Worm (Caenorhabditis elegans): Measurements from ENCODE around the gene grd-10.
"Not testable (repeated sequence)": the region's sequence is repeated elsewhere in the genome, so short reads cannot be mapped to it uniquely, and the experiment has no call there.

grd-10 gene

DNA sequence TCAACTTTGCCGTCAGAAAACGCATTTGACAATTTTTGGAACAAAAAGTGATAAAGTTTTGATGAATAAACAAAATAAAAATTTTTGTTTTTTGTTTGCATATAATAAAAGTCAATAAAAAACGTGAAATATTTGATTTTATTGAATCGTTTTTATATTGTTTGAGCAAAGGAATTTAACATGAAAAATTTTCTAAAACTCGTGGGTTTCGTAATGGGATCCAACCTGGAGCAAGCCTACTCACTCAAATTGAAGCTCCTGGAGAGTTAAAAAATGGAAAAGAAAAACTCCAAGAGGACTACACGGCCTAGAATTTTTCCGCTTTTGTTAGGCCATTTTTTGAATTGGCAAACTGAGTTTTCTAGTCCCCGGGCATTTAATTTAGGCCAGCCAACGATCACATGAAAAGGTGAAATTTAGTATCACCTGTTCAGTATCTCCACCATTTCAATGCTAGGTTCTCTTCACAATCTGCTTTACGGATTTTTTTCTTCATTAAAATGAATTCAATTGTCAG is 12.4 kb upstream of the grd-10 start, which contains the start of the genes C04C3.9 and srz-60:
C04C3.9 (minus strand) TSS at position 101 of the 517 bp plus-strand sequence.
srz-60 (plus strand) TSS at position 467 of the 517 bp plus-strand sequence.
- TF ChIP-seq nhr-12 (tag; optimal IDR thresholded peaks at IDR 0.05), result no peak
- TF ChIP-seq nhr-129 (tag; optimal IDR thresholded peaks at IDR 0.05), result no peak
- TF ChIP-seq peb-1 (tag; optimal IDR thresholded peaks at IDR 0.05), result no peak
- TF ChIP-seq dmd-4 (tag; optimal IDR thresholded peaks at IDR 0.05), result no peak
- no peak for TF ChIP-seq lsy-2 (tag; optimal IDR thresholded peaks at IDR 0.05)
- no peak for TF ChIP-seq mbf-1 (tag; optimal IDR thresholded peaks at IDR 0.05)
- no peak for TF ChIP-seq blmp-1 (tag; optimal IDR thresholded peaks at IDR 0.05; ENCODE audit: insufficient read depth)
- TF ChIP-seq crh-2 (tag; optimal IDR thresholded peaks at IDR 0.05), result no peak
- no peak for TF ChIP-seq nhr-6 (tag; optimal IDR thresholded peaks at IDR 0.05)
- no peak for TF ChIP-seq nhr-25 (tag; optimal IDR thresholded peaks at IDR 0.05)
- TF ChIP-seq sma-9 (GFP tag; optimal IDR thresholded peaks at IDR 0.05), result no peak
- TF ChIP-seq sma-9 (tag; optimal IDR thresholded peaks at IDR 0.05), result no peak
- no peak for TF ChIP-seq ztf-4 (tag; optimal IDR thresholded peaks at IDR 0.05)
- no peak for TF ChIP-seq nhr-77 (tag; optimal IDR thresholded peaks at IDR 0.05)

- TF ChIP-seq zag-1 (tag; optimal IDR thresholded peaks at IDR 0.05); crh-2 (tag; optimal IDR thresholded peaks at IDR 0.05); unc-55 (GFP tag; optimal IDR thresholded peaks at IDR 0.05): not testable (repeated sequence)
These were observed 7.5 kb upstream of the grd-10 start, which contains the start of gene C04C3.7 for ce11 chrIV:3433387-3433786. Gene C04C3.7, minus strand, starts transcription at chrIV:3433487.

- TF ChIP-seq nhr-10 (tag; optimal IDR thresholded peaks at IDR 0.05), result no peak
- no peak for TF ChIP-seq nhr-6 (tag; optimal IDR thresholded peaks at IDR 0.05)
- TF ChIP-seq nhr-23 (tag; optimal IDR thresholded peaks at IDR 0.05), result no peak
These were observed 4.8 kb upstream of the grd-10 start, which contains the start of gene srz-32 for ce11 chrIV:3436021-3436420. Gene srz-32, plus strand, starts transcription at chrIV:3436321.

- TF ChIP-seq lsy-2 (tag; optimal IDR thresholded peaks at IDR 0.05) (no peak), ama-1 (optimal IDR thresholded peaks at IDR 0.05) (no peak), blmp-1 (tag; optimal IDR thresholded peaks at IDR 0.05; ENCODE audit: insufficient read depth) (no peak), sma-9 (GFP tag; optimal IDR thresholded peaks at IDR 0.05) (peak; percentile 36), sma-9 (tag; optimal IDR thresholded peaks at IDR 0.05) (no peak), Y55F3AM.14 (GFP tag; optimal IDR thresholded peaks at IDR 0.05) (no peak), R02D3.7 (tag; optimal IDR thresholded peaks at IDR 0.05) (no peak), ceh-16 (tag; optimal IDR thresholded peaks at IDR 0.05) (peak; percentile 85), elt-1 (tag; optimal IDR thresholded peaks at IDR 0.05) (peak; percentile 70), nhr-23 (tag; optimal IDR thresholded peaks at IDR 0.05) (peak; percentile 60), fos-1 (tag; optimal IDR thresholded peaks at IDR 0.05) (no peak), nhr-25 (tag; optimal IDR thresholded peaks at IDR 0.05) (peak; percentile 32)
These were observed 2.8 kb upstream of the grd-10 start, which contains the start of gene grd-13 for ce11 chrIV:3438022-3438421. Gene grd-13, plus strand, starts transcription at chrIV:3438312.

DNA sequence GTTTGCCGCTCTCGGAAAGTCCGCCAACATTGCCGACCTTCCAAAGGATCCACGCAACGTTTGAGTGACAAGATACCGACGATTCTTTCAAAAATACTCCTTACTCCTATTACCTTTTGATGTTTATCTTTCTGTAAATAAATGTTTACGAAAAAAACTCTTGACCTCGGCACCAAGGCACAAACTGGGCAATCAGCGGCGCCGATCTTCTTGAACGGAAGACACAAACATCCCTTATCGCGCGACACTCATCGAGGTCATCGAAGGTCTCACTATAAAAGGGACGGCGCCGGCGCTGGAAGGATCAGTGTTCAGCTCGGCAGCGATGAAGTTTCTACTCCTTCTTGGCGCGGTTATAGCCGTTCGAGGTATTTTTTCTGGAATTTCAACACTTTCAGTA is 1.5 kb upstream of the grd-10 start, which contains the start of gene grd-3:
grd-3 (plus strand) TSS at position 302 of the 400 bp plus-strand sequence.
- TF ChIP-seq ama-1 (optimal IDR thresholded peaks at IDR 0.05) (no peak), peb-1 (tag; optimal IDR thresholded peaks at IDR 0.05) (no peak), nhr-25 (tag; optimal IDR thresholded peaks at IDR 0.05) (peak; percentile 62), nhr-10 (tag; optimal IDR thresholded peaks at IDR 0.05) (no peak), R02D3.7 (tag; optimal IDR thresholded peaks at IDR 0.05) (no peak), elt-1 (tag; optimal IDR thresholded peaks at IDR 0.05) (peak; percentile 81), sma-9 (GFP tag; optimal IDR thresholded peaks at IDR 0.05) (peak; percentile 43), sma-9 (tag; optimal IDR thresholded peaks at IDR 0.05) (no peak), ceh-16 (tag; optimal IDR thresholded peaks at IDR 0.05) (peak; percentile 72)

ce11 chrIV:3442513-3442912 is 1.7 kb downstream of the grd-10 start:
- no peak for TF ChIP-seq nhr-11 (tag; optimal IDR thresholded peaks at IDR 0.05)
- TF ChIP-seq gmeb-1 (tag; optimal IDR thresholded peaks at IDR 0.05), result no peak
- TF ChIP-seq dmd-4 (tag; optimal IDR thresholded peaks at IDR 0.05), result no peak
- no peak for TF ChIP-seq snpc-4 (tag; optimal IDR thresholded peaks at IDR 0.05)
- TF ChIP-seq nhr-77 (tag; optimal IDR thresholded peaks at IDR 0.05), result no peak
- TF ChIP-seq skn-1 (tag; optimal IDR thresholded peaks at IDR 0.05), result no peak
- TF ChIP-seq blmp-1 (tag; optimal IDR thresholded peaks at IDR 0.05; ENCODE audit: insufficient read depth), result no peak
- no peak for TF ChIP-seq lin-13 (GFP tag; optimal IDR thresholded peaks at IDR 0.05)
- TF ChIP-seq nhr-237 (tag; optimal IDR thresholded peaks at IDR 0.05), result no peak
- TF ChIP-seq ztf-1 (GFP tag; conservative IDR thresholded peaks at IDR 0.05), result no peak
- TF ChIP-seq ceh-16 (tag; optimal IDR thresholded peaks at IDR 0.05), result no peak
